Worm (Caenorhabditis elegans) whole organism, mixed stage, embryonic: ENCODE measurements around the gene rfip-2.

ENCODE experiments used
- M03D4.4 ChIP-seq: sonication (generic microtip); optimal IDR thresholded peaks from 2 replicates; lab custom pipeline; 2017; ENCODE audit warnings: mild to moderate bottlenecking, missing genetic modification characterization, missing compliant biosample characterization
- bed-3 ChIP-seq: fragments of 200-800 bp; sonication (Bioruptor generic); optimal IDR thresholded peaks from 3 replicates; lab custom pipeline; 2018; ENCODE audit warnings: mild to moderate bottlenecking, missing genetic modification characterization, moderate library complexity, missing compliant biosample characterization
- ceh-39 ChIP-seq: fragments of 150-350 bp; optimal IDR thresholded peaks from 2 replicates; lab custom pipeline; 2014; ENCODE audit warnings: missing biosample characterization, missing genetic modification characterization
- ceh-43 ChIP-seq: fragments of 200-800 bp; sonication (Bioruptor generic); optimal IDR thresholded peaks from 2 replicates; lab custom pipeline; 2018; ENCODE audit warnings: mild to moderate bottlenecking, missing genetic modification characterization, moderate library complexity, missing compliant biosample characterization
- ceh-83 ChIP-seq: fragments of 200-800 bp; sonication (Bioruptor generic); optimal IDR thresholded peaks from 2 replicates; lab custom pipeline; 2018; ENCODE audit warnings: mild to moderate bottlenecking, missing genetic modification characterization, missing compliant biosample characterization
- ces-1 ChIP-seq: fragments of 150-350 bp; optimal IDR thresholded peaks from 2 replicates; lab custom pipeline; 2014; ENCODE audit warnings: missing biosample characterization, missing genetic modification reagents, missing genetic modification characterization
- cnd-1 ChIP-seq: fragments of 200-800 bp; sonication (Bioruptor generic); optimal IDR thresholded peaks from 2 replicates; lab custom pipeline; 2018; ENCODE audit warnings: mild to moderate bottlenecking, missing genetic modification characterization, missing compliant biosample characterization
- elt-3 ChIP-seq: fragments of 150-350 bp; optimal IDR thresholded peaks from 2 replicates; lab custom pipeline; 2014; ENCODE audit warnings: missing biosample characterization, missing genetic modification characterization
- flh-1 ChIP-seq: fragments of 200-800 bp; sonication (Bioruptor generic); optimal IDR thresholded peaks from 2 replicates; lab custom pipeline; 2018; ENCODE audit warnings: mild to moderate bottlenecking, missing genetic modification characterization, moderate library complexity, missing compliant biosample characterization
- ham-2 ChIP-seq: fragments of 200-800 bp; sonication (Bioruptor generic); optimal IDR thresholded peaks from 2 replicates; lab custom pipeline; 2018; ENCODE audit warnings: mild to moderate bottlenecking, missing genetic modification characterization, missing compliant biosample characterization
- hlh-1 ChIP-seq: fragments of 150-350 bp; optimal IDR thresholded peaks from 2 replicates; lab custom pipeline; 2014; ENCODE audit warnings: missing biosample characterization, missing genetic modification reagents, missing genetic modification characterization
- lin-13 ChIP-seq: fragments of 150-350 bp; optimal IDR thresholded peaks from 2 replicates; lab custom pipeline; 2014; ENCODE audit warnings: missing biosample characterization, missing genetic modification characterization
- lin-32 ChIP-seq: fragments of 200-800 bp; sonication (Bioruptor generic); optimal IDR thresholded peaks from 2 replicates; lab custom pipeline; 2018; ENCODE audit warnings: mild to moderate bottlenecking, missing genetic modification characterization, missing compliant biosample characterization
- lsy-2 ChIP-seq: fragments of 150-350 bp; optimal IDR thresholded peaks from 2 replicates; lab custom pipeline; 2014; ENCODE audit warnings: missing biosample characterization, missing genetic modification characterization
- mep-1 ChIP-seq: fragments of 150-350 bp; optimal IDR thresholded peaks from 2 replicates; lab custom pipeline; 2017; ENCODE audit warnings: missing biosample characterization, missing genetic modification reagents, missing genetic modification characterization, inconsistent platforms
- mls-2 ChIP-seq: sonication (generic microtip); optimal IDR thresholded peaks from 2 replicates; lab custom pipeline; 2016; ENCODE audit warnings: mild to moderate bottlenecking, missing genetic modification characterization, moderate library complexity, missing compliant biosample characterization
- nhr-12 ChIP-seq: fragments of 150-350 bp; optimal IDR thresholded peaks from 2 replicates; lab custom pipeline; 2014; ENCODE audit warnings: missing biosample characterization, missing genetic modification characterization
- nhr-2 ChIP-seq: fragments of 150-350 bp; optimal IDR thresholded peaks from 2 replicates; lab custom pipeline; 2014; ENCODE audit warnings: missing biosample characterization, missing genetic modification characterization
- nhr-237 ChIP-seq: fragments of 150-350 bp; optimal IDR thresholded peaks from 2 replicates; lab custom pipeline; 2014; ENCODE audit warnings: missing biosample characterization, missing genetic modification characterization
- nhr-76 ChIP-seq: sonication (generic microtip); optimal IDR thresholded peaks from 2 replicates; lab custom pipeline; 2017; ENCODE audit warnings: missing biosample characterization, missing genetic modification characterization
- pha-4 ChIP-seq: fragments of 150-350 bp; optimal IDR thresholded peaks from 2 replicates; lab custom pipeline; 2018; ENCODE audit warnings: missing biosample characterization, missing genetic modification reagents, missing genetic modification characterization
- sem-2 ChIP-seq: fragments of 200-800 bp; sonication (Bioruptor generic); optimal IDR thresholded peaks from 2 replicates; lab custom pipeline; 2018; ENCODE audit warnings: mild to moderate bottlenecking, missing genetic modification characterization, missing compliant biosample characterization
- snpc-4 ChIP-seq: fragments of 150-350 bp; optimal IDR thresholded peaks from 2 replicates; lab custom pipeline; 2014; ENCODE audit warnings: missing biosample characterization, missing genetic modification characterization
- sptf-1 ChIP-seq: sonication (generic microtip); optimal IDR thresholded peaks from 2 replicates; lab custom pipeline; 2017; ENCODE audit warnings: mild to moderate bottlenecking, missing genetic modification characterization, moderate library complexity, missing compliant biosample characterization
- tbx-8 ChIP-seq: fragments of 200-800 bp; sonication (Bioruptor generic); optimal IDR thresholded peaks from 2 replicates; lab custom pipeline; 2018; ENCODE audit warnings: mild to moderate bottlenecking, missing genetic modification characterization, moderate library complexity, missing compliant biosample characterization
- unc-120 ChIP-seq: sonication (generic microtip); optimal IDR thresholded peaks from 2 replicates; lab custom pipeline; 2017; ENCODE audit warnings: missing genetic modification characterization, missing compliant biosample characterization; ENCODE audit not compliant: poor library complexity, severe bottlenecking
- unc-39 ChIP-seq: fragments of 150-350 bp; optimal IDR thresholded peaks from 2 replicates; lab custom pipeline; 2014; ENCODE audit warnings: missing biosample characterization, missing genetic modification characterization
- unc-62 ChIP-seq: fragments of 150-350 bp; optimal IDR thresholded peaks from 2 replicates; lab custom pipeline; 2014; ENCODE audit warnings: missing biosample characterization, missing genetic modification reagents, missing genetic modification characterization
- zip-8 ChIP-seq: fragments of 150-350 bp; optimal IDR thresholded peaks from 2 replicates; lab custom pipeline; 2014; ENCODE audit warnings: missing biosample characterization, missing genetic modification characterization
- ztf-11 ChIP-seq: fragments of 150-350 bp; optimal IDR thresholded peaks from 2 replicates; lab custom pipeline; 2014; ENCODE audit warnings: missing biosample characterization, missing genetic modification characterization

Gene rfip-2

ce11 chrII:750155-750554, 26.6 kb downstream of the rfip-2 start, which contains the start of gene snt-6:
TSS of gene snt-6 (minus strand) at chrII:750212.
- TF ChIP-seq mep-1 (tag; lab: Kevin White, UChicago) (no peak), tbx-8 (no peak), ces-1 (GFP tag; lab: Kevin White, UChicago) (no peak), sptf-1 (tag; lab: Kevin White, UChicago) (no peak), lin-13 (no peak), mls-2 (tag; lab: Kevin White, UChicago) (no peak), lin-32 (no peak), elt-3 (no peak)

- no peak for TF ChIP-seq unc-39 (tag; lab: Kevin White, UChicago)
- TF ChIP-seq lsy-2 (tag; lab: Kevin White, UChicago): no peak
- TF ChIP-seq ham-2 (GFP tag; lab: Kevin White, UChicago): no peak
- no peak for TF ChIP-seq nhr-237 (tag; lab: Kevin White, UChicago)
- TF ChIP-seq ces-1 (GFP tag; lab: Kevin White, UChicago): no peak
- no peak for TF ChIP-seq mls-2 (tag; lab: Kevin White, UChicago)
- no peak for TF ChIP-seq ceh-83 (GFP tag; lab: Kevin White, UChicago)
Measured at ce11 chrII:751850-752249, 28.3 kb downstream of the rfip-2 start.

- TF ChIP-seq cnd-1 (tag; lab: Kevin White, UChicago): no peak
- TF ChIP-seq bed-3 (GFP tag; lab: Kevin White, UChicago): no peak
- no peak for TF ChIP-seq lin-13
- no peak for TF ChIP-seq snpc-4 (tag; lab: Kevin White, UChicago)
- TF ChIP-seq nhr-2 (tag; lab: Kevin White, UChicago): no peak
- TF ChIP-seq unc-120: no peak
- TF ChIP-seq zip-8 (tag; lab: Kevin White, UChicago): no peak
- TF ChIP-seq ham-2 (GFP tag; lab: Kevin White, UChicago): no peak
- no peak for TF ChIP-seq pha-4 (tag; lab: Kevin White, UChicago)
Measured at ce11 chrII:753469-753868, 29.9 kb downstream of the rfip-2 start.

ce11 chrII:754971-755370, 31.4 kb downstream of the rfip-2 start:
- TF ChIP-seq unc-120: no peak
- no peak for TF ChIP-seq nhr-2 (tag; lab: Kevin White, UChicago)
- TF ChIP-seq nhr-12 (tag; lab: Kevin White, UChicago): no peak
- no peak for TF ChIP-seq M03D4.4 (tag; lab: Kevin White, UChicago)
- TF ChIP-seq hlh-1: no peak
- TF ChIP-seq lin-32: no peak
- no peak for TF ChIP-seq ztf-11 (tag; lab: Kevin White, UChicago)
- TF ChIP-seq mls-2 (tag; lab: Kevin White, UChicago): no peak
- no peak for TF ChIP-seq nhr-237 (tag; lab: Kevin White, UChicago)
- TF ChIP-seq tbx-8: no peak
- no peak for TF ChIP-seq ces-1 (GFP tag; lab: Kevin White, UChicago)
- no peak for TF ChIP-seq ceh-43 (GFP tag; lab: Kevin White, UChicago)
- no peak for TF ChIP-seq lsy-2 (tag; lab: Kevin White, UChicago)
- TF ChIP-seq ceh-39: no peak
- TF ChIP-seq mep-1 (tag; lab: Kevin White, UChicago): no peak

- TF ChIP-seq unc-62 (GFP tag; lab: Kevin White, UChicago) (no peak), nhr-237 (tag; lab: Kevin White, UChicago) (no peak), unc-39 (tag; lab: Kevin White, UChicago) (no peak), lin-32 (no peak), unc-120 (no peak), ceh-83 (GFP tag; lab: Kevin White, UChicago) (no peak), lin-13 (no peak), snpc-4 (tag; lab: Kevin White, UChicago) (no peak), flh-1 (GFP tag; lab: Kevin White, UChicago) (no peak), pha-4 (tag; lab: Kevin White, UChicago) (no peak), nhr-12 (tag; lab: Kevin White, UChicago) (no peak)
- TF ChIP-seq, all 35 proteins: peak for 0
Measured at ce11 chrII:756161-756560, 32.6 kb downstream of the rfip-2 start.

- no peak for TF ChIP-seq unc-39 (tag; lab: Kevin White, UChicago)
- TF ChIP-seq nhr-12 (tag; lab: Kevin White, UChicago): no peak
- TF ChIP-seq sem-2 (GFP tag; lab: Kevin White, UChicago): no peak
- no peak for TF ChIP-seq zip-8 (tag; lab: Kevin White, UChicago)
- no peak for TF ChIP-seq nhr-76
- TF ChIP-seq mls-2 (tag; lab: Kevin White, UChicago): no peak
- no peak for TF ChIP-seq tbx-8
- no peak for TF ChIP-seq lsy-2 (tag; lab: Kevin White, UChicago)
- TF ChIP-seq ces-1 (GFP tag; lab: Kevin White, UChicago): no peak
- no peak for TF ChIP-seq pha-4 (tag; lab: Kevin White, UChicago)
- TF ChIP-seq, all 35 proteins: peak for 0
Measured at ce11 chrII:757224-757623, 33.6 kb downstream of the rfip-2 start.
